Fruit fly (Drosophila melanogaster): ENCODE measurements around the gene PhKgamma.

- TF ChIP-seq Sox102F (GFP tag; optimal IDR thresholded peaks at IDR 0.05) (peak; percentile 5), svp (GFP tag) (peak; percentile 41), esn (GFP tag; optimal IDR thresholded peaks at IDR 0.05) (peak; percentile 40), Gug (GFP tag; IDR thresholded peaks at IDR 0.05) (no peak)
These were observed 36.6 kb upstream of the PhKgamma start for dm6 chrX:11658181-11658842.

Data from whole organism, prepupa.